Worm (Caenorhabditis elegans): ENCODE data around the gene C17A2.4.

ce11 chrII:3815445-3816208 is 24.0 kb upstream of the C17A2.4 start:
- no peak for TF ChIP-seq him-1 (tag; optimal IDR thresholded peaks at IDR 0.05)
- TF ChIP-seq W03F9.2 (tag; optimal IDR thresholded peaks at IDR 0.05), result no peak
- no peak for TF ChIP-seq dao-5 (tag; optimal IDR thresholded peaks at IDR 0.05)
